Worm (Caenorhabditis elegans) whole organism, young adult: ENCODE measurements around the gene coq-8.

Source experiments
- T07F8.4 ChIP-seq: sonication (generic microtip); optimal IDR thresholded peaks from 2 replicates; lab custom pipeline; 2016; ENCODE audit warnings: mild to moderate bottlenecking, missing genetic modification characterization, moderate library complexity, missing compliant biosample characterization
- Y53G8AR.9 ChIP-seq: fragments of 200-800 bp; sonication (Bioruptor generic); conservative IDR thresholded peaks from 2 replicates; pipeline ENCODE4 v1.3.6; 2022; ENCODE audit warnings: missing genetic modification reagents, missing genetic modification characterization, missing compliant biosample characterization
- ZK185.1 ChIP-seq: sonication (generic microtip); optimal IDR thresholded peaks from 2 replicates; lab custom pipeline; 2016; ENCODE audit warnings: mild to moderate bottlenecking, missing genetic modification characterization, missing compliant biosample characterization; ENCODE audit not compliant: poor library complexity, severe bottlenecking
- ceh-27 ChIP-seq: fragments of 200-800 bp; sonication (Bioruptor generic); optimal IDR thresholded peaks from 2 replicates; lab custom pipeline; 2018; ENCODE audit warnings: mild to moderate bottlenecking, missing genetic modification characterization, moderate library complexity, missing compliant biosample characterization
- him-1 ChIP-seq: sonication (generic microtip); optimal IDR thresholded peaks from 2 replicates; lab custom pipeline; 2016; ENCODE audit warnings: missing genotype, missing genetic modification reagents, missing genetic modification characterization, missing compliant biosample characterization
- hrde-1 ChIP-seq: sonication (generic microtip); optimal IDR thresholded peaks from 2 replicates; lab custom pipeline; 2016; ENCODE audit warnings: missing genetic modification characterization, mild to moderate bottlenecking, missing compliant biosample characterization, moderate library complexity, missing genotype, missing genetic modification reagents, borderline replicate concordance
- lin-35 ChIP-seq, 3 experiments: fragments of 150-350 bp in 2 of 3; sonication (generic microtip) in 1 of 3; optimal IDR thresholded peaks; 2 replicates each; lab custom pipeline; 2014 to 2018; ENCODE audit warnings: missing biosample characterization in 3 of 3, missing genetic modification characterization in 3 of 3, missing genetic modification reagents in 3 of 3
- lin-54 ChIP-seq: fragments of 200-800 bp; sonication (Bioruptor generic); optimal IDR thresholded peaks from 2 replicates; lab custom pipeline; 2018; ENCODE audit warnings: mild to moderate bottlenecking, missing genetic modification characterization, missing compliant biosample characterization
- mcd-1 ChIP-seq: fragments of 200-800 bp; sonication (Bioruptor generic); IDR thresholded peaks from 2 replicates; pipeline ENCODE4 v1.3.6; 2022; ENCODE audit warnings: missing genetic modification reagents, missing genetic modification characterization, missing compliant biosample characterization
- nfya-2 ChIP-seq: fragments of 200-800 bp; sonication (Bioruptor generic); IDR thresholded peaks from 2 replicates; pipeline ENCODE4 v1.3.6; 2022; ENCODE audit warnings: missing genetic modification reagents, missing genetic modification characterization, missing compliant biosample characterization
- rec-8 ChIP-seq, 2 experiments: sonication (generic microtip); optimal IDR thresholded peaks; 2 replicates each; lab custom pipeline; 2016; ENCODE audit warnings: mild to moderate bottlenecking in 2 of 2, missing genetic modification characterization in 2 of 2, missing genetic modification reagents in 2 of 2, missing genotype in 2 of 2, missing biosample characterization in 1 of 2, missing compliant biosample characterization in 1 of 2, moderate library complexity in 1 of 2
- ztf-18 ChIP-seq: sonication (generic microtip); optimal IDR thresholded peaks from 2 replicates; lab custom pipeline; 2016; ENCODE audit warnings: missing genotype, mild to moderate bottlenecking, missing genetic modification characterization, missing compliant biosample characterization

coq-8 gene

ce11 chrIII:4912317-4912716 lies 49.1 kb downstream of the coq-8 start, which contains the start of the genes F26F4.9 and cee-1 (continued):
- TF ChIP-seq nfya-2 (GFP tag; lab: Robert Waterston, UW) (no peak), ZK185.1 (tag; lab: Kevin White, UChicago) (peak; percentile 76), ceh-27 (GFP tag; lab: Kevin White, UChicago) (peak; percentile 61), mcd-1 (peak; percentile 48; the same call in 1 of the 2 replicates), rec-8 (tag; optimal IDR thresholded peaks at IDR 0.05; lab: Kevin White, UChicago) (peak in 1 of 2 experiments; percentile 53), lin-35 (GFP tag; optimal IDR thresholded peaks at IDR 0.05; lab: Kevin White, UChicago) (peak in 1 of 3 experiments; percentile 63), ztf-18 (peak; percentile 8), lin-54 (GFP tag; lab: Kevin White, UChicago) (peak; percentile 3), T07F8.4 (no peak), him-1 (tag; lab: Kevin White, UChicago) (peak; percentile 44)
- TF ChIP-seq, all 124 proteins: peak for 18

- no peak for TF ChIP-seq Y53G8AR.9 (GFP tag; lab: Robert Waterston, UW)
- TF ChIP-seq hrde-1 (tag; lab: Kevin White, UChicago), result peak; percentile 19
These were observed 50.5 kb downstream of the coq-8 start for ce11 chrIII:4913736-4914135.
